Worm (Caenorhabditis elegans) whole organism, early embryonic: ENCODE data around the gene Y61A9LA.10.
"Not testable (repeated sequence)": the region's sequence is repeated elsewhere in the genome, so short reads cannot be mapped to it uniquely, and the experiment has no call there.

Source experiments
- B0310.2 ChIP-seq: sonication (generic microtip); optimal IDR thresholded peaks from 2 replicates; lab custom pipeline; 2016; ENCODE audit warnings: mild to moderate bottlenecking, missing genetic modification characterization, missing compliant biosample characterization
- F13C5.2 ChIP-seq: sonication (generic microtip); optimal IDR thresholded peaks from 2 replicates; lab custom pipeline; 2017; ENCODE audit warnings: mild to moderate bottlenecking, missing genetic modification characterization, inconsistent platforms, missing compliant biosample characterization
- aly-1 ChIP-seq: sonication (generic microtip); optimal IDR thresholded peaks from 2 replicates; lab custom pipeline; 2016; ENCODE audit warnings: missing genetic modification characterization, missing compliant biosample characterization
- ama-1 ChIP-seq: fragments of 150-350 bp; optimal IDR thresholded peaks from 2 replicates; lab custom pipeline; 2014
- ceh-13 ChIP-seq: fragments of 200-800 bp; sonication (Bioruptor generic); optimal IDR thresholded peaks from 2 replicates; lab custom pipeline; 2018; ENCODE audit warnings: mild to moderate bottlenecking, missing genetic modification characterization, missing compliant biosample characterization
- ceh-36 ChIP-seq: sonication (generic microtip); optimal IDR thresholded peaks from 2 replicates; lab custom pipeline; 2016; ENCODE audit warnings: missing genetic modification characterization, inconsistent platforms, missing compliant biosample characterization
- ets-7 ChIP-seq: sonication (generic microtip); optimal IDR thresholded peaks from 2 replicates; lab custom pipeline; 2016; ENCODE audit warnings: missing genotype, missing genetic modification characterization, missing compliant biosample characterization
- flt-1 ChIP-seq: fragments of 200-800 bp; sonication (Bioruptor generic); IDR thresholded peaks from 2 replicates; pipeline ENCODE4 v1.3.6; 2022; ENCODE audit warnings: missing genetic modification characterization, missing compliant biosample characterization
- hmbx-1 ChIP-seq: sonication (generic microtip); optimal IDR thresholded peaks from 2 replicates; lab custom pipeline; 2016; ENCODE audit warnings: mild to moderate bottlenecking, missing genetic modification characterization, missing compliant biosample characterization
- hmg-4 ChIP-seq: fragments of 200-800 bp; sonication (Bioruptor generic); optimal IDR thresholded peaks from 2 replicates; lab custom pipeline; 2018; ENCODE audit warnings: mild to moderate bottlenecking, missing genetic modification characterization, missing compliant biosample characterization
- hnd-1 ChIP-seq: sonication (generic microtip); optimal IDR thresholded peaks from 2 replicates; lab custom pipeline; 2016; ENCODE audit warnings: missing genetic modification characterization, missing compliant biosample characterization
- pes-1 ChIP-seq: fragments of 200-800 bp; sonication (Bioruptor generic); IDR thresholded peaks from 2 replicates; pipeline ENCODE4 v1.3.6; 2022; ENCODE audit warnings: missing genetic modification reagents, missing genetic modification characterization, missing compliant biosample characterization
- scrt-1 ChIP-seq: fragments of 200-800 bp; sonication (Bioruptor generic); IDR thresholded peaks from 2 replicates; pipeline ENCODE4 v1.3.6; 2022; ENCODE audit warnings: missing genetic modification characterization, missing compliant biosample characterization
- sea-1 ChIP-seq: fragments of 200-800 bp; sonication (Bioruptor generic); conservative IDR thresholded peaks from 2 replicates; pipeline ENCODE4 v1.3.6; 2022; ENCODE audit warnings: missing genetic modification characterization, missing compliant biosample characterization
- tbx-11 ChIP-seq: fragments of 200-800 bp; sonication (Bioruptor generic); IDR thresholded peaks from 2 replicates; pipeline ENCODE4 v1.3.6; 2022; ENCODE audit warnings: missing genetic modification characterization, missing compliant biosample characterization
- tbx-37 ChIP-seq: fragments of 200-800 bp; sonication (Bioruptor generic); conservative IDR thresholded peaks from 2 replicates; pipeline ENCODE4 v1.3.6; 2022; ENCODE audit warnings: missing genetic modification reagents, missing genetic modification characterization, missing compliant biosample characterization
- tra-4 ChIP-seq: sonication (generic microtip); optimal IDR thresholded peaks from 2 replicates; lab custom pipeline; 2017; ENCODE audit warnings: missing genetic modification characterization, missing compliant biosample characterization

Y61A9LA.10 gene

DNA sequence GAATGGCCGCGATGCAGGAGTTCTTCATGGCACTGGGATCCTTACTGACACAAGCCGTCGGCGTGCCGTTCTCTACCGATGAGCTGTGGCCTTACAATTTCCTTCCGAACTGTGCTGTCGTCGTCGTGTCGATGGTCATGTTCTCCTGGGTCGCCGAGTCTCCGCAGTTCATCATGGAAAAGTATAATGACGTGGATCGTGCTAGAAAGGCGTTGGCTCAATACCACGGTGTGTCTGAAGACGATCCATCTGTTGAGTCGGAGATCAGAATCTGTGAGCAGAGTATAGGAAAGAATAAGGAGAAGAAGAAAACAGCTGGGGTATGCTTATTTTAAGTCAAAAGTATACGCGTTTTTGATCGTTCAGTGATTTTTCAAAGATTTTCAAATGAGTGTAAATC lies 16.4 kb downstream of the Y61A9LA.10 start:
- TF ChIP-seq hnd-1: no peak
- no peak for TF ChIP-seq sea-1 (GFP tag; lab: Robert Waterston, UW)
- no peak for TF ChIP-seq ets-7 (tag; lab: Kevin White, UChicago)
- no peak for TF ChIP-seq tra-4 (tag; lab: Kevin White, UChicago)
- no peak for TF ChIP-seq B0310.2 (tag; lab: Kevin White, UChicago)
- no peak for TF ChIP-seq ama-1 (lab: Kevin White, UChicago)

DNA sequence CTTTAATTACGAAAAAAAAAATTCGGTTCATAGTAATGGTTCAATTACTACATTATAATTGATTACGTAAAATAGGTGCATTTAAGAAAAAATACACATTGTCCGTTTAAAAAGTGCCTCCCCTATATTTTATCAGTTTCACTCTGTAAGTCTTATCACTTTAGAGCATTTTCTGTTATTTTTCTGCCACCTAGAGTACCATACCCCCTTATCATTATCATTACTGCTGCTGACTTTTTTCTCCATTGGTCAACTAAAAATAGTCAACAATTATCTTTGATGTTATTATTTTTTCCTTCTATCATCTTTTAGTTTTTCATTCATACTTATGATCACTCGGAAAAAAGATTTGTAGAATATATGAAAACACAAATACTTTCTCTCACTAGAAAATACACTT lies 17.1 kb downstream of the Y61A9LA.10 start:
- TF ChIP-seq sea-1 (GFP tag; lab: Robert Waterston, UW) (no peak), ets-7 (tag; lab: Kevin White, UChicago) (no peak), tbx-37 (GFP tag; lab: Robert Waterston, UW) (no peak), hnd-1 (no peak), flt-1 (no peak), scrt-1 (GFP tag; lab: Robert Waterston, UW) (no peak), tra-4 (tag; lab: Kevin White, UChicago) (no peak), F13C5.2 (tag; lab: Kevin White, UChicago) (no peak), ceh-36 (no peak), ceh-13 (GFP tag; lab: Kevin White, UChicago) (no peak), pes-1 (GFP tag; lab: Robert Waterston, UW) (no peak), hmg-4 (GFP tag; lab: Kevin White, UChicago) (no peak)

DNA sequence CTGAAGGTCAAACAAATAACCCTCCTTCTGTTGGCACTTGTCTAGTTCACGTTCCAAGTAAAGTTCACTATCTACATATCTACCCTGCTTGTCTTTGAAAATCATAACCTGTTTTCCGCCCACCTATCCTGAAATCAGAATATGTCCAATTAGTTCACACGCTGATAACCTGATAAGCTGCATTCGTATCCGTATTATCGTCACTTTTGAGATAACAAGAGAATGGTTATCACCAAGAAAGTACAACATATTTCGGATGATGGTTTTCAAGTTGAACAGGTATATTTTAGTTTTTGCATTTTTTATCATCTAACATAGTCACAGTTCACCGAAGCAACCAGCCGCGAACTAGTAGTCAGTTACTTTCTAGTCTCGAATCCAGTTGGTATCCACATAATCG lies 24.8 kb downstream of the Y61A9LA.10 start:
- TF ChIP-seq flt-1: no peak
- TF ChIP-seq tbx-37 (GFP tag; lab: Robert Waterston, UW): no peak
- no peak for TF ChIP-seq ceh-13 (GFP tag; lab: Kevin White, UChicago)
- TF ChIP-seq ama-1 (lab: Kevin White, UChicago): no peak

DNA sequence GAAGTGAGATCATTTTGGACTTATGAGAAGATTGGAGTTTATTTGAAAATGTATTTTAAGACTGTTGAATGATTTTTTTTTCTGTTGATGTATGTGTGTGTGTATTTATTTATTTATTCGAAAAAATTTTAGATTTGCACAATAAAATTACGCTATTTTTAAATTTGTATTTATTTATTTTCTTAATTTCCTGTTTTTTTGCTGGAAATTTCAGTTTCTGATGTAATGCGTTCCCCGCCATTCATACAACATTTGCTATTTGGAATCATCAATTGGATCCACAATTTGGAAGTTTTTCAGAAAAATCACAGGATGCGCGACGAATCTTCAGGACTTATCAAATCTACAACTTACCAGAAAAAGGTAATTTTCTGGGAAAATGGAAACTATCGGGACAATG lies 30.6 kb downstream of the Y61A9LA.10 start, which contains the start of gene Y61A9LA.1:
Gene Y61A9LA.1, plus strand, starts transcription at position 301 of the 400 bp plus-strand sequence.
- TF ChIP-seq tbx-37 (GFP tag; lab: Robert Waterston, UW): no peak
- TF ChIP-seq hmg-4 (GFP tag; lab: Kevin White, UChicago): no peak
- TF ChIP-seq flt-1: no peak
- no peak for TF ChIP-seq tbx-11 (GFP tag; lab: Robert Waterston, UW)
- no peak for TF ChIP-seq ceh-36
- no peak for TF ChIP-seq scrt-1 (GFP tag; lab: Robert Waterston, UW)
- TF ChIP-seq hnd-1: no peak
- no peak for TF ChIP-seq tra-4 (tag; lab: Kevin White, UChicago)
- no peak for TF ChIP-seq ets-7 (tag; lab: Kevin White, UChicago)
- TF ChIP-seq F13C5.2 (tag; lab: Kevin White, UChicago): no peak
- TF ChIP-seq aly-1 (tag; lab: Kevin White, UChicago): no peak

DNA sequence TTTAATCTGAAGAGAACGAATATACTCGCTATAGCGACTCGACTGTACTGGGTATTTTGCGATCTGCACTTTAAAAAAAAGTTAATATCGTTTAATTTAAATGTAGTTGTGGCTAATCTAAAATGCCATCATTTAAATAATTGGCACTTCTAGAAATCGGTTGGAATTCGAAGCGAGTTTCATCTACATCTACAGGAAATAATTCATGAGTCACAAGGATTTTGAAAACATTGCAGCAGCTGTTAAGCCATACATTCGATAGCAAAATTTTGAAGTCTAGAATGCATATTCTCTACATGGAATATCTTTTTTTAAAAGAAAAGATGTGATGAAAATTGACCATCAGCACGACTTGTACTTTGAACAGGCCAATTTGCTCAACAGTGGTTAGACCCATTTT lies 35.0 kb downstream of the Y61A9LA.10 start:
- TF ChIP-seq tra-4 (tag; lab: Kevin White, UChicago) (no peak), F13C5.2 (tag; lab: Kevin White, UChicago) (no peak), ceh-13 (GFP tag; lab: Kevin White, UChicago) (no peak), aly-1 (tag; lab: Kevin White, UChicago) (no peak), ama-1 (lab: Kevin White, UChicago) (no peak), ceh-36 (no peak), hmg-4 (GFP tag; lab: Kevin White, UChicago) (no peak)

DNA sequence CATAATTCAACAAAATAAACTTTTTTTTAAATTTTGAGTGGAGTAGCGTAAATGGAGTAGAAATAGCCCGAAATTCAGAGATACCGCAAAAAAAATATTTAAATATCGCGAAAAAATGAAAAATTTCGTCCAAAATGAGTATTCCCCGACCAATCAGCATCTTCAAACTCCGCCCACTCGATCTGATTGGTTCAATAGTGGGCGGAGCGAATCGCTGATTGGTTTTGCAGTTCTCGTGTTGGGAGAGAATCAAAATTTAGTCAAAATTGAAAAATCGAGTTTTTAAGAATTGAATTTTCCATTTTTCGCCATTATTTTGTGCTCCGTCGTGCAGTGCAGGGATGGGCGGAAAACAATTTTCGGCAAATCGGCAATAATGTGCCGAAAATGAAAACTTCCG lies 40.2 kb downstream of the Y61A9LA.10 start:
- TF ChIP-seq hmbx-1 (tag; lab: Kevin White, UChicago) (no peak), flt-1 (no peak), hnd-1 (no peak), hmg-4 (GFP tag; lab: Kevin White, UChicago) (no peak), ceh-36 (no peak), tbx-11 (GFP tag; lab: Robert Waterston, UW) (no peak), aly-1 (tag; lab: Kevin White, UChicago) (no peak), sea-1 (GFP tag; lab: Robert Waterston, UW) (no peak), tbx-37 (GFP tag; lab: Robert Waterston, UW) (no peak), B0310.2 (tag; lab: Kevin White, UChicago) (no peak), tra-4 (tag; lab: Kevin White, UChicago) (no peak), scrt-1 (GFP tag; lab: Robert Waterston, UW) (no peak)

DNA sequence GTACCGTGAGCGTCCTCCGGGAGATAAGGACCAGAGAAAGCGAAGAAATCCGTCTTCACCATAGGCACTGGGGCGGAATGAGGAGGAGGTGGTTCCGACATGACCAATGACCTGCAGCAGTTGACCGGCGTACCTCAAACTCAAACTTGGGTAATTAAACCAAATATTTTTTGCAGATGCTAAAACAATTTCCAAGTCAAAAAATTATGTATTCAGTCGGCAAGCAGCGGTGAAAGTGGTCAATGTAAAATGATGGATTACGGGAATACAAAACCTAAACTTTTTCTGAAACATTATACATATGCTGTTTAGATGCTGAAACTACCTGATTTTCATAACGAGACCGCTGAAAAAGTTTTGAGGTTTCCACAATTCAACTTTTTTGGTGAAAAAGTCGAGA lies 41.8 kb downstream of the Y61A9LA.10 start, which contains the start of gene hpo-39:
Gene hpo-39, minus strand, starts transcription at position 101 of the 400 bp plus-strand sequence.
- not testable (repeated sequence) for TF ChIP-seq flt-1; ets-7 (tag; lab: Kevin White, UChicago); sea-1 (GFP tag; lab: Robert Waterston, UW)

DNA sequence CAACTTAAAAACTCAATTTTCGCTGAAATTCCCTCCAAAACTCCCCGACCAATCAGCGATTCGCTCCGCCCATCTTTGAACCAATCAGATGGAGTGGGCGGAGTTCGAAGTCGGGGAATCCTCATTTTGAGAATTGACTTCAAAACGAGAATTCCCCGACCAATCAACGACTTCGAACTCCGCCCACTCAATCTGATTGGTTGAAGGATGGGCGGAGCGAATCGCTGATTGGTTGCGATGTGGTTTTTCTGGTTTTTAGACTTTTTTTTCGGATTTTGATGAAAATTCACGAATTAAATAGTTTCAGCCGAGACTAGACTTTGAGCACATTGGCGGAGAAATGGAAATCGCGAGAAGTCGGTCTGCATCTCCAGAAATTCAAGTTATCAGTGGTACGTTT lies 43.6 kb downstream of the Y61A9LA.10 start:
- TF ChIP-seq ets-7 (tag; lab: Kevin White, UChicago) (no peak), hmg-4 (GFP tag; lab: Kevin White, UChicago) (no peak), pes-1 (GFP tag; lab: Robert Waterston, UW) (no peak), sea-1 (GFP tag; lab: Robert Waterston, UW) (no peak), ama-1 (lab: Kevin White, UChicago) (no peak), ceh-36 (no peak), tbx-37 (GFP tag; lab: Robert Waterston, UW) (no peak)
